Worm (Caenorhabditis elegans) whole organism, mixed stage, embryonic: ENCODE results near the gene F52G3.1.

Experiments
- M03D4.4 ChIP-seq: sonication (generic microtip); optimal IDR thresholded peaks from 2 replicates; lab custom pipeline; 2017; ENCODE audit warnings: mild to moderate bottlenecking, missing genetic modification characterization, missing compliant biosample characterization
- bed-3 ChIP-seq: fragments of 200-800 bp; sonication (Bioruptor generic); optimal IDR thresholded peaks from 3 replicates; lab custom pipeline; 2018; ENCODE audit warnings: mild to moderate bottlenecking, missing genetic modification characterization, moderate library complexity, missing compliant biosample characterization
- blmp-1 ChIP-seq: fragments of 150-350 bp; optimal IDR thresholded peaks from 2 replicates; lab custom pipeline; 2014; ENCODE audit warnings: missing biosample characterization, missing genetic modification characterization
- ceh-39 ChIP-seq: fragments of 150-350 bp; optimal IDR thresholded peaks from 2 replicates; lab custom pipeline; 2014; ENCODE audit warnings: missing biosample characterization, missing genetic modification characterization
- ceh-43 ChIP-seq: fragments of 200-800 bp; sonication (Bioruptor generic); optimal IDR thresholded peaks from 2 replicates; lab custom pipeline; 2018; ENCODE audit warnings: mild to moderate bottlenecking, missing genetic modification characterization, moderate library complexity, missing compliant biosample characterization
- ceh-83 ChIP-seq: fragments of 200-800 bp; sonication (Bioruptor generic); optimal IDR thresholded peaks from 2 replicates; lab custom pipeline; 2018; ENCODE audit warnings: mild to moderate bottlenecking, missing genetic modification characterization, missing compliant biosample characterization
- ces-1 ChIP-seq: fragments of 150-350 bp; optimal IDR thresholded peaks from 2 replicates; lab custom pipeline; 2014; ENCODE audit warnings: missing biosample characterization, missing genetic modification reagents, missing genetic modification characterization
- cnd-1 ChIP-seq: fragments of 200-800 bp; sonication (Bioruptor generic); optimal IDR thresholded peaks from 2 replicates; lab custom pipeline; 2018; ENCODE audit warnings: mild to moderate bottlenecking, missing genetic modification characterization, missing compliant biosample characterization
- drap-1 ChIP-seq: fragments of 200-800 bp; sonication (Bioruptor generic); optimal IDR thresholded peaks from 3 replicates; lab custom pipeline; 2018; ENCODE audit warnings: mild to moderate bottlenecking, missing genetic modification characterization, missing compliant biosample characterization
- elt-1 ChIP-seq: sonication (generic microtip); optimal IDR thresholded peaks from 2 replicates; lab custom pipeline; 2017; ENCODE audit warnings: missing genetic modification characterization, mild to moderate bottlenecking, missing compliant biosample characterization, antibody characterized with exemption, moderate library complexity, borderline replicate concordance; ENCODE audit not compliant: insufficient read depth
- elt-3 ChIP-seq: fragments of 150-350 bp; optimal IDR thresholded peaks from 2 replicates; lab custom pipeline; 2014; ENCODE audit warnings: missing biosample characterization, missing genetic modification characterization
- flh-1 ChIP-seq: fragments of 200-800 bp; sonication (Bioruptor generic); optimal IDR thresholded peaks from 2 replicates; lab custom pipeline; 2018; ENCODE audit warnings: mild to moderate bottlenecking, missing genetic modification characterization, moderate library complexity, missing compliant biosample characterization
- ham-2 ChIP-seq: fragments of 200-800 bp; sonication (Bioruptor generic); optimal IDR thresholded peaks from 2 replicates; lab custom pipeline; 2018; ENCODE audit warnings: mild to moderate bottlenecking, missing genetic modification characterization, missing compliant biosample characterization
- hlh-1 ChIP-seq: fragments of 150-350 bp; optimal IDR thresholded peaks from 2 replicates; lab custom pipeline; 2014; ENCODE audit warnings: missing biosample characterization, missing genetic modification reagents, missing genetic modification characterization
- lin-13 ChIP-seq: fragments of 150-350 bp; optimal IDR thresholded peaks from 2 replicates; lab custom pipeline; 2014; ENCODE audit warnings: missing biosample characterization, missing genetic modification characterization
- lin-32 ChIP-seq: fragments of 200-800 bp; sonication (Bioruptor generic); optimal IDR thresholded peaks from 2 replicates; lab custom pipeline; 2018; ENCODE audit warnings: mild to moderate bottlenecking, missing genetic modification characterization, missing compliant biosample characterization
- lsy-2 ChIP-seq: fragments of 150-350 bp; optimal IDR thresholded peaks from 2 replicates; lab custom pipeline; 2014; ENCODE audit warnings: missing biosample characterization, missing genetic modification characterization
- mab-5 ChIP-seq: fragments of 150-350 bp; optimal IDR thresholded peaks from 2 replicates; lab custom pipeline; 2014; ENCODE audit warnings: missing biosample characterization, missing genetic modification characterization
- mep-1 ChIP-seq: fragments of 150-350 bp; optimal IDR thresholded peaks from 2 replicates; lab custom pipeline; 2017; ENCODE audit warnings: missing biosample characterization, missing genetic modification reagents, missing genetic modification characterization, inconsistent platforms
- mls-2 ChIP-seq: sonication (generic microtip); optimal IDR thresholded peaks from 2 replicates; lab custom pipeline; 2016; ENCODE audit warnings: mild to moderate bottlenecking, missing genetic modification characterization, moderate library complexity, missing compliant biosample characterization
- nhr-12 ChIP-seq: fragments of 150-350 bp; optimal IDR thresholded peaks from 2 replicates; lab custom pipeline; 2014; ENCODE audit warnings: missing biosample characterization, missing genetic modification characterization
- nhr-2 ChIP-seq: fragments of 150-350 bp; optimal IDR thresholded peaks from 2 replicates; lab custom pipeline; 2014; ENCODE audit warnings: missing biosample characterization, missing genetic modification characterization
- nhr-237 ChIP-seq: fragments of 150-350 bp; optimal IDR thresholded peaks from 2 replicates; lab custom pipeline; 2014; ENCODE audit warnings: missing biosample characterization, missing genetic modification characterization
- nhr-28 ChIP-seq: fragments of 150-350 bp; optimal IDR thresholded peaks from 2 replicates; lab custom pipeline; 2014; ENCODE audit warnings: missing biosample characterization, missing genetic modification characterization
- nhr-76 ChIP-seq: sonication (generic microtip); optimal IDR thresholded peaks from 2 replicates; lab custom pipeline; 2017; ENCODE audit warnings: missing biosample characterization, missing genetic modification characterization
- pha-4 ChIP-seq: fragments of 150-350 bp; optimal IDR thresholded peaks from 2 replicates; lab custom pipeline; 2018; ENCODE audit warnings: missing biosample characterization, missing genetic modification reagents, missing genetic modification characterization
- sem-2 ChIP-seq: fragments of 200-800 bp; sonication (Bioruptor generic); optimal IDR thresholded peaks from 2 replicates; lab custom pipeline; 2018; ENCODE audit warnings: mild to moderate bottlenecking, missing genetic modification characterization, missing compliant biosample characterization
- snpc-4 ChIP-seq: fragments of 150-350 bp; optimal IDR thresholded peaks from 2 replicates; lab custom pipeline; 2014; ENCODE audit warnings: missing biosample characterization, missing genetic modification characterization
- sptf-1 ChIP-seq: sonication (generic microtip); optimal IDR thresholded peaks from 2 replicates; lab custom pipeline; 2017; ENCODE audit warnings: mild to moderate bottlenecking, missing genetic modification characterization, moderate library complexity, missing compliant biosample characterization
- tbx-8 ChIP-seq: fragments of 200-800 bp; sonication (Bioruptor generic); optimal IDR thresholded peaks from 2 replicates; lab custom pipeline; 2018; ENCODE audit warnings: mild to moderate bottlenecking, missing genetic modification characterization, moderate library complexity, missing compliant biosample characterization
- unc-120 ChIP-seq: sonication (generic microtip); optimal IDR thresholded peaks from 2 replicates; lab custom pipeline; 2017; ENCODE audit warnings: missing genetic modification characterization, missing compliant biosample characterization; ENCODE audit not compliant: poor library complexity, severe bottlenecking
- unc-39 ChIP-seq: fragments of 150-350 bp; optimal IDR thresholded peaks from 2 replicates; lab custom pipeline; 2014; ENCODE audit warnings: missing biosample characterization, missing genetic modification characterization
- unc-62 ChIP-seq: fragments of 150-350 bp; optimal IDR thresholded peaks from 2 replicates; lab custom pipeline; 2014; ENCODE audit warnings: missing biosample characterization, missing genetic modification reagents, missing genetic modification characterization
- zip-8 ChIP-seq: fragments of 150-350 bp; optimal IDR thresholded peaks from 2 replicates; lab custom pipeline; 2014; ENCODE audit warnings: missing biosample characterization, missing genetic modification characterization
- ztf-11 ChIP-seq: fragments of 150-350 bp; optimal IDR thresholded peaks from 2 replicates; lab custom pipeline; 2014; ENCODE audit warnings: missing biosample characterization, missing genetic modification characterization

Gene F52G3.1

DNA sequence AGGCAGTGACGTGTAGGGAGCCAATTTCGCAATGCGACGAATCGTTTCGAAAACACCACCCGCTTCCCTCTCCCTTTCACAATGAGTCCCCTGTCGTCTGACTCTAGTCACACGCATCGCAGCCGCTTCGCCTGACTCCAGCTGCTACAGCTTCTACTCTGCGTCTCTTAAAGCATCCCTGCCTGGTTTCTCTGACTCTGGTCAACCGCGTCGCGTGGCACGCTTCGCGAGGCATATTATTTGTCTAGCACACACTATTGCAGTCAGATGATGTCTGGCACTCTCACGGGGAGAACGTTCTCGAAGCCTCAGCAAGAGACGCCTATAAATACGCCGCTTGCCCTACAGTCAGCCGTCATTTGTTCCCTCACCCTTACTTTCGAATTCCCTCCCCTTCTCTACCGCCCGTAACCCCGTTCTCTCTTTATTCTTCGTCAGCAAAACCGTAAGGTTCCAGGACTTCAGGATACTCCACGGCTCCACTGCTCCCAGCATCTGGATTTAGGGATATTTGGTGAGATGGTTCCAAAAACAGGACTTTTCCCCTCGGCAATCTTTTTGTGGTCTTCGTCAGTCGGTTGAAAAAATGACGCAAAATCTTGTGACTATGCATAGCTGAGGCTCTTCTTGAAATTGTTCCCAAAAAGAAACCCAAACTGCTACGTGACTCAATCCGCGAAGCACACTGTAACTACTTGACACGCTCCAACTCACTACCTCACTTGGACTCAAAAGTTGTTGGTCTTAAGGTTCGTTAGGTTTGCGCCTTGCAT is 33.9 kb upstream of the F52G3.1 start:
- peak; percentile 21 for TF ChIP-seq unc-39 (tag; lab: Kevin White, UChicago)
- peak; percentile 97 for TF ChIP-seq nhr-237 (tag; lab: Kevin White, UChicago)
- peak; percentile 97 for TF ChIP-seq lin-13
- peak; percentile 42 for TF ChIP-seq ceh-43
- no peak for TF ChIP-seq nhr-76 (tag; lab: Kevin White, UChicago)
- TF ChIP-seq ztf-11: peak; percentile 84
- TF ChIP-seq nhr-2 (tag; lab: Kevin White, UChicago): no peak
- no peak for TF ChIP-seq blmp-1 (tag; lab: Kevin White, UChicago)
- TF ChIP-seq cnd-1 (tag; lab: Kevin White, UChicago): peak; percentile 80
- TF ChIP-seq mep-1 (tag; lab: Kevin White, UChicago): peak; percentile 95
- TF ChIP-seq snpc-4 (tag; lab: Kevin White, UChicago): no peak
- peak; percentile 45 for TF ChIP-seq nhr-28 (tag; lab: Kevin White, UChicago)
- peak; percentile 97 for TF ChIP-seq unc-62
- peak; percentile 90 for TF ChIP-seq unc-120 (tag; lab: Kevin White, UChicago)
- peak; percentile 96 for TF ChIP-seq ces-1 (GFP tag; lab: Kevin White, UChicago)
- TF ChIP-seq drap-1: peak; percentile 82
- TF ChIP-seq tbx-8 (GFP tag; lab: Kevin White, UChicago): no peak
- TF ChIP-seq M03D4.4 (tag; lab: Kevin White, UChicago): peak; percentile 50
- TF ChIP-seq lsy-2 (tag; lab: Kevin White, UChicago): peak; percentile 88
- TF ChIP-seq sem-2: peak; percentile 75
- TF ChIP-seq ceh-39 (tag; lab: Kevin White, UChicago): peak; percentile 93
- peak; percentile 98 for TF ChIP-seq pha-4 (tag; lab: Kevin White, UChicago)
- peak; percentile 81 for TF ChIP-seq elt-3 (tag; lab: Kevin White, UChicago)
- peak; percentile 85 for TF ChIP-seq ceh-83 (GFP tag; lab: Kevin White, UChicago)
- peak; percentile 88 for TF ChIP-seq sptf-1 (tag; lab: Kevin White, UChicago)
- TF ChIP-seq nhr-12 (tag; lab: Kevin White, UChicago): no peak
- TF ChIP-seq ham-2 (GFP tag; lab: Kevin White, UChicago): peak; percentile 100
- no peak for TF ChIP-seq flh-1
- peak; percentile 93 for TF ChIP-seq mls-2 (tag; lab: Kevin White, UChicago)
- peak; percentile 99 for TF ChIP-seq hlh-1 (tag; lab: Kevin White, UChicago)
- TF ChIP-seq bed-3: peak; percentile 67
- no peak for TF ChIP-seq elt-1
- peak; percentile 13 for TF ChIP-seq zip-8 (tag; lab: Kevin White, UChicago)
- TF ChIP-seq mab-5 (tag; lab: Kevin White, UChicago): peak; percentile 88
- peak; percentile 95 for TF ChIP-seq lin-32

DNA sequence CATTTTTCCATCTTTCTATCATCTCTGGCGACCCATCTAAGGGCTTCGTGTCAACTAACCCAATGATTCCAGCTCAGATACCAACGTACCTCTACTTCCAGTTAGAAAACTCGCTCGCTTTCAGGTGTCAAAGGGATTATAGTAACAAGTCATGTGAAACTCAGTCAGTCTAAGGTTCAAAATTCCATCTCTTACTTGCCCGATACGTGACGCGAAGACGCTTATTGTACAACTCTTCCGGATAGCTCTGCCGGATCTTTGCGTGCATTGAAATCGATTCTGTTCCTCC is 33.4 kb upstream of the F52G3.1 start:
- no peak for TF ChIP-seq bed-3
- no peak for TF ChIP-seq flh-1
- no peak for TF ChIP-seq mls-2 (tag; lab: Kevin White, UChicago)
- TF ChIP-seq hlh-1 (tag; lab: Kevin White, UChicago): no peak
- no peak for TF ChIP-seq lin-13
- TF ChIP-seq ztf-11: no peak
- no peak for TF ChIP-seq nhr-12 (tag; lab: Kevin White, UChicago)
- TF ChIP-seq ces-1 (GFP tag; lab: Kevin White, UChicago): no peak
- no peak for TF ChIP-seq elt-1
- no peak for TF ChIP-seq snpc-4 (tag; lab: Kevin White, UChicago)
- no peak for TF ChIP-seq sem-2
- no peak for TF ChIP-seq drap-1
- no peak for TF ChIP-seq tbx-8 (GFP tag; lab: Kevin White, UChicago)

DNA sequence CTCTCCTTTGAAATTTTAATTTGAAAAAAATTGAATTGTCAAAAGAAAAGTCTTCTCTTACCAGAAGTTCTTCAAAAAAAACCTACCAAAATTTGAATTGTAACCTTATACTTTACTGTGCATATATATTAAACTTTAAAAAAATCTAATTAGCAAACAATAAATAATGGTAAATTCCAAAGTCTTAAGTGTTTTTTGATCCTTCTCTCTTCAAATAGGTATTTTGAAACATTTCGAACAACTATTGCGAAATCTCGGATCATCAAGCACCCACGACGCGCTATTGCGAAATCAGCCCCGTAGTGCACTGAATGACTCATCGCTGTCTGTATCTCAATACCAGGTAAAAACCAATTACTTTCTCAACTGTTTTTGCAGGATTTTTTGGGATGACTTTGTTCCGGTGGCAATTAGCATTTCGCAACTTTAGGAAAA is 33.0 kb upstream of the F52G3.1 start:
- TF ChIP-seq nhr-237 (tag; lab: Kevin White, UChicago) (peak; percentile 52), nhr-2 (tag; lab: Kevin White, UChicago) (peak; percentile 43), M03D4.4 (tag; lab: Kevin White, UChicago) (no peak), ces-1 (GFP tag; lab: Kevin White, UChicago) (peak; percentile 13)
